Worm (Caenorhabditis elegans) whole organism, mixed stage, embryonic: ENCODE measurements around the gene R08D7.7.
A peak's percentile ranks its signal among the peaks of the same experiment; 100 is the strongest.

Experiments used
- M03D4.4 ChIP-seq: sonication (generic microtip); optimal IDR thresholded peaks from 2 replicates; lab custom pipeline; 2017; ENCODE audit warnings: mild to moderate bottlenecking, missing genetic modification characterization, missing compliant biosample characterization
- bed-3 ChIP-seq: fragments of 200-800 bp; sonication (Bioruptor generic); optimal IDR thresholded peaks from 3 replicates; lab custom pipeline; 2018; ENCODE audit warnings: mild to moderate bottlenecking, missing genetic modification characterization, moderate library complexity, missing compliant biosample characterization
- blmp-1 ChIP-seq: fragments of 150-350 bp; optimal IDR thresholded peaks from 2 replicates; lab custom pipeline; 2014; ENCODE audit warnings: missing biosample characterization, missing genetic modification characterization
- ceh-39 ChIP-seq: fragments of 150-350 bp; optimal IDR thresholded peaks from 2 replicates; lab custom pipeline; 2014; ENCODE audit warnings: missing biosample characterization, missing genetic modification characterization
- ceh-43 ChIP-seq: fragments of 200-800 bp; sonication (Bioruptor generic); optimal IDR thresholded peaks from 2 replicates; lab custom pipeline; 2018; ENCODE audit warnings: mild to moderate bottlenecking, missing genetic modification characterization, moderate library complexity, missing compliant biosample characterization
- ceh-83 ChIP-seq: fragments of 200-800 bp; sonication (Bioruptor generic); optimal IDR thresholded peaks from 2 replicates; lab custom pipeline; 2018; ENCODE audit warnings: mild to moderate bottlenecking, missing genetic modification characterization, missing compliant biosample characterization
- ces-1 ChIP-seq: fragments of 150-350 bp; optimal IDR thresholded peaks from 2 replicates; lab custom pipeline; 2014; ENCODE audit warnings: missing biosample characterization, missing genetic modification reagents, missing genetic modification characterization
- cnd-1 ChIP-seq: fragments of 200-800 bp; sonication (Bioruptor generic); optimal IDR thresholded peaks from 2 replicates; lab custom pipeline; 2018; ENCODE audit warnings: mild to moderate bottlenecking, missing genetic modification characterization, missing compliant biosample characterization
- drap-1 ChIP-seq: fragments of 200-800 bp; sonication (Bioruptor generic); optimal IDR thresholded peaks from 3 replicates; lab custom pipeline; 2018; ENCODE audit warnings: mild to moderate bottlenecking, missing genetic modification characterization, missing compliant biosample characterization
- elt-1 ChIP-seq: sonication (generic microtip); optimal IDR thresholded peaks from 2 replicates; lab custom pipeline; 2017; ENCODE audit warnings: missing genetic modification characterization, mild to moderate bottlenecking, missing compliant biosample characterization, antibody characterized with exemption, moderate library complexity, borderline replicate concordance; ENCODE audit not compliant: insufficient read depth
- elt-3 ChIP-seq: fragments of 150-350 bp; optimal IDR thresholded peaks from 2 replicates; lab custom pipeline; 2014; ENCODE audit warnings: missing biosample characterization, missing genetic modification characterization
- flh-1 ChIP-seq: fragments of 200-800 bp; sonication (Bioruptor generic); optimal IDR thresholded peaks from 2 replicates; lab custom pipeline; 2018; ENCODE audit warnings: mild to moderate bottlenecking, missing genetic modification characterization, moderate library complexity, missing compliant biosample characterization
- ham-2 ChIP-seq: fragments of 200-800 bp; sonication (Bioruptor generic); optimal IDR thresholded peaks from 2 replicates; lab custom pipeline; 2018; ENCODE audit warnings: mild to moderate bottlenecking, missing genetic modification characterization, missing compliant biosample characterization
- hlh-1 ChIP-seq: fragments of 150-350 bp; optimal IDR thresholded peaks from 2 replicates; lab custom pipeline; 2014; ENCODE audit warnings: missing biosample characterization, missing genetic modification reagents, missing genetic modification characterization
- lin-13 ChIP-seq: fragments of 150-350 bp; optimal IDR thresholded peaks from 2 replicates; lab custom pipeline; 2014; ENCODE audit warnings: missing biosample characterization, missing genetic modification characterization
- lin-32 ChIP-seq: fragments of 200-800 bp; sonication (Bioruptor generic); optimal IDR thresholded peaks from 2 replicates; lab custom pipeline; 2018; ENCODE audit warnings: mild to moderate bottlenecking, missing genetic modification characterization, missing compliant biosample characterization
- lsy-2 ChIP-seq: fragments of 150-350 bp; optimal IDR thresholded peaks from 2 replicates; lab custom pipeline; 2014; ENCODE audit warnings: missing biosample characterization, missing genetic modification characterization
- mab-5 ChIP-seq: fragments of 150-350 bp; optimal IDR thresholded peaks from 2 replicates; lab custom pipeline; 2014; ENCODE audit warnings: missing biosample characterization, missing genetic modification characterization
- mep-1 ChIP-seq: fragments of 150-350 bp; optimal IDR thresholded peaks from 2 replicates; lab custom pipeline; 2017; ENCODE audit warnings: missing biosample characterization, missing genetic modification reagents, missing genetic modification characterization, inconsistent platforms
- mls-2 ChIP-seq: sonication (generic microtip); optimal IDR thresholded peaks from 2 replicates; lab custom pipeline; 2016; ENCODE audit warnings: mild to moderate bottlenecking, missing genetic modification characterization, moderate library complexity, missing compliant biosample characterization
- nhr-12 ChIP-seq: fragments of 150-350 bp; optimal IDR thresholded peaks from 2 replicates; lab custom pipeline; 2014; ENCODE audit warnings: missing biosample characterization, missing genetic modification characterization
- nhr-2 ChIP-seq: fragments of 150-350 bp; optimal IDR thresholded peaks from 2 replicates; lab custom pipeline; 2014; ENCODE audit warnings: missing biosample characterization, missing genetic modification characterization
- nhr-237 ChIP-seq: fragments of 150-350 bp; optimal IDR thresholded peaks from 2 replicates; lab custom pipeline; 2014; ENCODE audit warnings: missing biosample characterization, missing genetic modification characterization
- nhr-28 ChIP-seq: fragments of 150-350 bp; optimal IDR thresholded peaks from 2 replicates; lab custom pipeline; 2014; ENCODE audit warnings: missing biosample characterization, missing genetic modification characterization
- nhr-76 ChIP-seq: sonication (generic microtip); optimal IDR thresholded peaks from 2 replicates; lab custom pipeline; 2017; ENCODE audit warnings: missing biosample characterization, missing genetic modification characterization
- pha-4 ChIP-seq: fragments of 150-350 bp; optimal IDR thresholded peaks from 2 replicates; lab custom pipeline; 2018; ENCODE audit warnings: missing biosample characterization, missing genetic modification reagents, missing genetic modification characterization
- sem-2 ChIP-seq: fragments of 200-800 bp; sonication (Bioruptor generic); optimal IDR thresholded peaks from 2 replicates; lab custom pipeline; 2018; ENCODE audit warnings: mild to moderate bottlenecking, missing genetic modification characterization, missing compliant biosample characterization
- snpc-4 ChIP-seq: fragments of 150-350 bp; optimal IDR thresholded peaks from 2 replicates; lab custom pipeline; 2014; ENCODE audit warnings: missing biosample characterization, missing genetic modification characterization
- sptf-1 ChIP-seq: sonication (generic microtip); optimal IDR thresholded peaks from 2 replicates; lab custom pipeline; 2017; ENCODE audit warnings: mild to moderate bottlenecking, missing genetic modification characterization, moderate library complexity, missing compliant biosample characterization
- tbx-8 ChIP-seq: fragments of 200-800 bp; sonication (Bioruptor generic); optimal IDR thresholded peaks from 2 replicates; lab custom pipeline; 2018; ENCODE audit warnings: mild to moderate bottlenecking, missing genetic modification characterization, moderate library complexity, missing compliant biosample characterization
- unc-120 ChIP-seq: sonication (generic microtip); optimal IDR thresholded peaks from 2 replicates; lab custom pipeline; 2017; ENCODE audit warnings: missing genetic modification characterization, missing compliant biosample characterization; ENCODE audit not compliant: poor library complexity, severe bottlenecking
- unc-39 ChIP-seq: fragments of 150-350 bp; optimal IDR thresholded peaks from 2 replicates; lab custom pipeline; 2014; ENCODE audit warnings: missing biosample characterization, missing genetic modification characterization
- unc-62 ChIP-seq: fragments of 150-350 bp; optimal IDR thresholded peaks from 2 replicates; lab custom pipeline; 2014; ENCODE audit warnings: missing biosample characterization, missing genetic modification reagents, missing genetic modification characterization
- zip-8 ChIP-seq: fragments of 150-350 bp; optimal IDR thresholded peaks from 2 replicates; lab custom pipeline; 2014; ENCODE audit warnings: missing biosample characterization, missing genetic modification characterization
- ztf-11 ChIP-seq: fragments of 150-350 bp; optimal IDR thresholded peaks from 2 replicates; lab custom pipeline; 2014; ENCODE audit warnings: missing biosample characterization, missing genetic modification characterization

R08D7.7 gene

DNA sequence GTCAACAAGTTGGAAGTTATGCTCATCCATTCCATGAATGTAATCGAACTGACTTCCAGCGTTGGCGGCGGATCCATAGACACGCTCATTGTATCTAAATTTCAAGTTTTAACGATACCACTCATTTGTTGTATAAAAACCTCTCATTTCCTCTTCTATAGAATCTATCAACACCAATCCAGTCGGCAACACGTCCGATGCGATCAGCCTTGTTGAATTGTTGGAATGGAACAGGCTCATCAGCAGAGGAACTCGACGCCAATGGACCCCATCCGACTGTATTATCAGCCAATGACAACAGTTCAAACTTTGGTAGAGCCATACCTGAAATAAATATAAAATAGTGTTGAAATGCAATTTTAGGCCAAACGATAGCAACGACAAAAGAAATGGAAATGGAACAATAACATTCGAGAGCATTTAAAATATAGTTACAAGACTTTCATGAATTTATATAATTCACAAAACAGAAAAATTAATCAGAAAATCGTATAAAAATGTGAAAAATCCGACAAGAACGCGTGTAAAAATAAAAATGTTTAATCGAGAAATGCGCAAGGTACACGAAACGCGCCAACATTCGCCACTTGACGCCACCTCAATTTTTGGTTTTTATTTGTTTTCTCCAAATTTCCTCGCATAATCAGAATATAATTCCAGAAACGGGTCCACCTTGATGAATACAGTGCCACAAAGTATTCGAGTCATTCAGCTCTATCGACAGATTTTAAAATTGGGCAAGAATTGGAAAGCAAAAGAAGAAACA, 18.4 kb upstream of the R08D7.7 start, which contains the start of the genes eif-3.D and R08D7.4:
TSS of gene eif-3.D (minus strand) at position 324 of the 766 bp plus-strand sequence.
TSS of gene R08D7.4 (plus strand) at position 638 of the 766 bp plus-strand sequence.
- TF ChIP-seq tbx-8 (GFP tag; lab: Kevin White, UChicago) (no peak), ces-1 (GFP tag; lab: Kevin White, UChicago) (no peak), ztf-11 (tag; lab: Kevin White, UChicago) (peak; percentile 46), nhr-12 (tag; lab: Kevin White, UChicago) (no peak), mep-1 (tag; lab: Kevin White, UChicago) (no peak), blmp-1 (tag; lab: Kevin White, UChicago) (no peak), nhr-237 (tag; lab: Kevin White, UChicago) (peak; percentile 33), unc-62 (no peak), snpc-4 (no peak), nhr-2 (tag; lab: Kevin White, UChicago) (no peak), zip-8 (tag; lab: Kevin White, UChicago) (no peak), lin-32 (GFP tag; lab: Kevin White, UChicago) (no peak), sptf-1 (tag; lab: Kevin White, UChicago) (peak; percentile 79), mab-5 (tag; lab: Kevin White, UChicago) (no peak), ceh-43 (no peak), sem-2 (no peak), unc-120 (tag; lab: Kevin White, UChicago) (peak; percentile 37), elt-1 (tag; lab: Kevin White, UChicago) (no peak), hlh-1 (no peak), bed-3 (GFP tag; lab: Kevin White, UChicago) (peak; percentile 16), M03D4.4 (tag; lab: Kevin White, UChicago) (peak; percentile 58), lsy-2 (tag; lab: Kevin White, UChicago) (peak; percentile 56), drap-1 (GFP tag; lab: Kevin White, UChicago) (no peak), nhr-28 (tag; lab: Kevin White, UChicago) (no peak), cnd-1 (tag; lab: Kevin White, UChicago) (peak; percentile 9), lin-13 (tag; lab: Kevin White, UChicago) (peak; percentile 31), mls-2 (tag; lab: Kevin White, UChicago) (peak; percentile 64), ceh-83 (GFP tag; lab: Kevin White, UChicago) (no peak), ceh-39 (no peak), flh-1 (GFP tag; lab: Kevin White, UChicago) (no peak), elt-3 (no peak), unc-39 (no peak), nhr-76 (no peak), pha-4 (tag; lab: Kevin White, UChicago) (peak; percentile 49), ham-2 (GFP tag; lab: Kevin White, UChicago) (no peak)

DNA sequence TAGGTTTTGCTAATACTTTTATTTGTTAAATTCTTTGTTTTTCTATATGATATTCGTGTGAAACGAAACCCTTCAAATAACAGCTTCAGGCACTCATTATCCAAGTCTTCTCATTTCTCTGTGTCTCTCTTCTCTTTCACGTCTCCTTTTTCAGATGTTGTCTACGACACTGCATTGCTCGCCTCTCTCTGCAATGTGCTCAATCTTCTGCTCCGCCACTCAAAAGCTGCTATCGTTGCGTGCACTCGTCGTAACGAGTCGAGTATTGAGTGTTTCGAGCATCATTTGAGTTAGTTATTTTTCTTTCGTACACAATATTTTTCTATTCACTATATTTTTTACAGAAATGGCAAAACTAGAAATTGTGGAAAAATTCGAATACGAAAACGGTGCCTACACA, 16.7 kb upstream of the R08D7.7 start:
- TF ChIP-seq blmp-1 (tag; lab: Kevin White, UChicago): no peak
- no peak for TF ChIP-seq unc-120 (tag; lab: Kevin White, UChicago)
- no peak for TF ChIP-seq ceh-39
- TF ChIP-seq ces-1 (GFP tag; lab: Kevin White, UChicago): peak; percentile 28
- TF ChIP-seq elt-1 (tag; lab: Kevin White, UChicago): no peak

DNA sequence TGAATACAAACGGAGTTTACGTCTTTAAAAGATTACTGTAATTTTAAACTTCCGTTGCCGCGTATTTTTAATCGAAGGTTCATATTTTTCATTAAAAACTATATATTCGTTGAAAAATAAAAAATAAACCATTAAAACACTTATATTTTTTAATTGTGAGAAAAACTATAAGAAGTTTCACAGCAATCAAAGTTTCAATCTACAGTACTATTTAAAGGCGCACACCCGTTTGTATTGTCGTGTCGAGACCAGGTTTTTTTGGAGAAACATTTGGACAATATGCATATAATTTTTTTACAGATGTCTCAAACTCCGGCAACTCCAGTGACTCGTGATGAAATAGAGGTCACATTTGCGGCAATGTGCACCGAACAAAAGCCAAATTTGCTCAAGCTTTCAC, 16.0 kb upstream of the R08D7.7 start, which contains the start of gene R08D7.5:
TSS of gene R08D7.5 (plus strand) at position 301 of the 400 bp plus-strand sequence.
- TF ChIP-seq nhr-76 (no peak), flh-1 (GFP tag; lab: Kevin White, UChicago) (no peak), elt-1 (tag; lab: Kevin White, UChicago) (no peak), ceh-43 (no peak), ceh-83 (GFP tag; lab: Kevin White, UChicago) (no peak), elt-3 (no peak), cnd-1 (tag; lab: Kevin White, UChicago) (no peak), mls-2 (tag; lab: Kevin White, UChicago) (no peak), pha-4 (tag; lab: Kevin White, UChicago) (no peak), ceh-39 (no peak), ztf-11 (tag; lab: Kevin White, UChicago) (no peak), lin-13 (tag; lab: Kevin White, UChicago) (no peak), ham-2 (GFP tag; lab: Kevin White, UChicago) (no peak), lsy-2 (tag; lab: Kevin White, UChicago) (no peak), nhr-28 (tag; lab: Kevin White, UChicago) (no peak)
